Worm (Caenorhabditis elegans) whole organism, midembryonic: Measurements from ENCODE around the gene lin-29.
A peak's percentile ranks its signal among the peaks of the same experiment; 100 is the strongest.

Source experiments
- flt-1 ChIP-seq: fragments of 200-800 bp; sonication (Bioruptor generic); IDR thresholded peaks from 2 replicates; pipeline ENCODE4 v1.3.6; 2022; ENCODE audit warnings: missing genetic modification characterization, missing compliant biosample characterization
- klf-2 ChIP-seq: fragments of 200-800 bp; sonication (Bioruptor generic); conservative IDR thresholded peaks from 2 replicates; pipeline ENCODE4 v1.3.6; 2022; ENCODE audit warnings: missing genetic modification reagents, missing genetic modification characterization, missing compliant biosample characterization
- ref-1 ChIP-seq: fragments of 200-800 bp; sonication (Bioruptor generic); conservative IDR thresholded peaks from 2 replicates; pipeline ENCODE4 v1.3.6; 2022; ENCODE audit warnings: missing genetic modification reagents, missing genetic modification characterization, missing compliant biosample characterization

ce11 chrII:11923620-11924298 lies 11.4 kb downstream of the lin-29 start:
- no peak for TF ChIP-seq klf-2
- no peak for TF ChIP-seq flt-1
- TF ChIP-seq ref-1 (GFP tag; lab: Robert Waterston, UW): 0 out of 2 replicates have a peak, but pooled peaks have one; percentile 12
